Worm (Caenorhabditis elegans): ENCODE data around the gene dot-1.2.

DNA sequence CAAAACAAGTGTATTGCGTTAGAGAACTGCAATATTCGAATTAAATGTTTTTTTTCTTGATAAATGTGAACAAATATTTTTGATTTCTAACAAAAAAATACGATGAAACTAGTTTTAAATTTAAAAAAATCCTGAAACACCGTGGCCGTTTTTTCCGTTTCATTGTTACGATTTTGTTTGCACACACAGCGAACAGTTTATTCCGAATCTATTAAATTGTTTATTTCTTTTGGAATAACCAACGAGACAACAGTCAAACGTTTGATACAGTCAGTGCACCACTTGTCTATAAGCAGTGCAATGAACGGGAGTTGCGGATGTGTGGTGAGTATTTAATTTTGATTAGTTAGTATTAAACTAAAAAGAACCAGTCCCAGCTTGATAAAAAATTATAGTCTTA is 47.5 kb upstream of the dot-1.2 start, which contains the start of gene Y62H9A.13:
- TF ChIP-seq him-1 (tag; optimal IDR thresholded peaks at IDR 0.05) (no peak), dao-5 (tag; optimal IDR thresholded peaks at IDR 0.05) (no peak), W03F9.2 (tag; optimal IDR thresholded peaks at IDR 0.05) (no peak)
